Fruit fly (Drosophila melanogaster): ENCODE measurements around the gene CG14137.
A peak's percentile ranks its signal among the peaks of the same experiment; 100 is the strongest.

Gene CG14137

DNA sequence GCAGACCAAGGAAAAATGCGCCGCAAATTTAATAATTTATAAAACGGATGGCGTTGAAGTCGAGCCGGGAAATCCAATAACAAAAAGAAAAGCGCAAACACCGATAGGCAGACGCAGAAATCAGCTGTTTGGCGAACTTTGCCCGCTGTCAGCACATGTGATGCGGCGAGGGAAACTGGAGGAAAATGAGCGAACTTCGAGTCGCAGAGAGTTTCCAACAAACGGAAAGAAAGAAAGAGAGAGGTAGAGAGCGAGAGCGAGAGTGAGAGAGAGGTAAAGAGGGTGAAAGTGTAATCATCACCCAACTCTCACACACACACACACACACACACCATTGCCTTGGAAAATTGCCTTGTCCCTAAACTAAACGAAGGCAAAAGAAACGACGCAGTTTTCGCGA, 42.7 kb downstream of the CG14137 start:
- TF ChIP-seq Hr83 (GFP tag; optimal IDR thresholded peaks at IDR 0.05; ENCODE audit: poor library complexity, severe bottlenecking) (no peak), N (GFP tag; optimal IDR thresholded peaks at IDR 0.05) (no peak), HLH106 (tag; optimal IDR thresholded peaks at IDR 0.05) (no peak), dmrt93B (GFP tag; optimal IDR thresholded peaks at IDR 0.05) (no peak), jim (GFP tag; optimal IDR thresholded peaks at IDR 0.05) (no peak), pan (optimal IDR thresholded peaks at IDR 0.05) (no peak), sv (GFP tag; optimal IDR thresholded peaks at IDR 0.05) (no peak), psq (GFP tag; optimal IDR thresholded peaks at IDR 0.05) (no peak)

DNA sequence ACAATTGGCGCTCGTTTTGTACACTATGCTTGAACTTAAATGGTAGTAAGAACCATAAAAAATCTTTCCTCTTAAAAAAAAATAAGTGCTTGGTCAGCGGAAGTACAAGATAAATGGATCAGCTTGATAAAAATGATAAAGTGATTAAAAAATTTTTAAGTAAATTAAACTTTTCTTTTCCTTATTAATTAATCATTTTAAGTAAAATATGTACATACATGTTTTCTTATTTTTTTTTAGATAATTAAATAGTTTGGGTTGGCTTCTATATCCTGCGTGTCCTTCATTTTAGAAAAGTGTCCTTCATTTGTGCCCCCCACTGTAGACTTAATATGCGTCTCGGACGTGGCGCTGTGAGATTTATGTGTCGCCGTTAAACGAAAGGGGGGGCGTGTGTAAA, 43.2 kb downstream of the CG14137 start:
- TF ChIP-seq HLH106 (tag; optimal IDR thresholded peaks at IDR 0.05) = no peak
- peak; percentile 15 for TF ChIP-seq fru (GFP tag; optimal IDR thresholded peaks at IDR 0.05)
- peak; percentile 17 for TF ChIP-seq sv (GFP tag; optimal IDR thresholded peaks at IDR 0.05)

DNA sequence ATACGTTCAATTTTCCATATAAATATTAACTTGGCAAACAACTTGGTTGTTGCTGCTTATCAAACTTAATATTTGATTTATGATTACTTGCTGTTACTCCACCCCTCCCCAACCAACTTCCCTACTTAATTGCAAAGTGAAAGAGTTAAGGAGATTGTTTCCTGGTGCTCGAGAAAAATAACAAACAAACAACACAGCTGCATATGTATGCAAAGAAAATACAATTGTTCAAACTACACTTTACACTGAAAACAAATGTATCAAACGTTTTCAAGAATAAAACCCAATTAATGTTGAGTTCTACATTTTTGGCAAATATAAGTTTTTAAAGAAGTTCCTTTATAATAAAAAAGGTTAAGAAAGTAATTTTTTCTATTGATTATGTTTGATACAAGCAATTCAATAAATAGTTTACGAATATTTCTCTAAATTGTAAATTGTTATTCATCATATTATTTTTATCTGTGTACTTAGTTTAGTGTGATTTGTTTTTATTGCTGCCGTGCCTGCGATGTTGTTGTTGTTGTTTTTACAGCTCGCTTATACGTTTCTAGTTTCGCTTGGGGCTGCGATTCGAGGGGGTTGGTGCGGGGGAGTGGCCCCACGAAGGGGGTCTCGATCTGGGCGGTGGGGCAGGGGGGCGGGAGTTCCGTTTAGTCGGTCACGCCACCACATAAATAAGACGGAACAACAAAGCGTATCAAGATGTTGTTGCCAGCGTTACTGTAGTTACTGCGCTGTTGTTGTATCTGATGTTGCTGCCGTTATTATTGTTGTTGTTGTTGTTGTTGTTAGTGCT, 44.0 kb downstream of the CG14137 start:
- TF ChIP-seq CG32264 (GFP tag; optimal IDR thresholded peaks at IDR 0.05) (no peak), sv (GFP tag; optimal IDR thresholded peaks at IDR 0.05) (peak; percentile 57), Dfd (GFP tag; optimal IDR thresholded peaks at IDR 0.05) (peak; percentile 89)

DNA sequence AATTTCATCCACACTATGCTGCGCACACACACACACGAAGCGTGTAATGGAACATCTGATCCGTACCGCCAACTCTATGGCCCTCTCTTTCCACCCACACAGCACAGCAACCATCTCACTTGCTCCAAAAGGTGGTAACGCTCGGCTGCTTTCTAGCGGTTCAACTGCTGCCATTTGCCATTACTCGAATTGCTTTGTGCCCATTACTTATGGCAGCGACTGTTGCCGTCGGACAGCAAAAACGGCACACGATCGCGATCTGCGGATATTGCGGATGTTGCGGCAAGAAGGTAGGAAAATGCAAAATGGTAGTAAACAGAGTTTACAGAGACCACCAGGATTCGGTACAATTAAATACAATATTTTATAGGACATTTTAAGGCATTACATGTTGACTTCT, 45.1 kb downstream of the CG14137 start:
- TF ChIP-seq usp (GFP tag; optimal IDR thresholded peaks at IDR 0.05) (no peak), dmrt93B (GFP tag; optimal IDR thresholded peaks at IDR 0.05) (no peak), OdsH (GFP tag; optimal IDR thresholded peaks at IDR 0.05) (no peak), br (GFP tag; optimal IDR thresholded peaks at IDR 0.05) (no peak), ey (GFP tag; optimal IDR thresholded peaks at IDR 0.05) (no peak), Dif (GFP tag; optimal IDR thresholded peaks at IDR 0.05; ENCODE audit: partially characterized antibody) (no peak), lola (GFP tag; optimal IDR thresholded peaks at IDR 0.05) (no peak), Hr83 (GFP tag; optimal IDR thresholded peaks at IDR 0.05; ENCODE audit: poor library complexity, severe bottlenecking) (no peak), brk (GFP tag; optimal IDR thresholded peaks at IDR 0.05) (no peak), Vsx2 (GFP tag; optimal IDR thresholded peaks at IDR 0.05; ENCODE audit: partially characterized antibody) (no peak), fru (GFP tag; optimal IDR thresholded peaks at IDR 0.05) (no peak), rgr (GFP tag; optimal IDR thresholded peaks at IDR 0.05) (no peak), N (GFP tag; optimal IDR thresholded peaks at IDR 0.05) (no peak), Sp1 (GFP tag; optimal IDR thresholded peaks at IDR 0.05) (no peak), dl (GFP tag; optimal IDR thresholded peaks at IDR 0.05; ENCODE audit: insufficient read depth in 1 of 2, partially characterized antibody in 2 of 2) (no peak), jim (GFP tag; optimal IDR thresholded peaks at IDR 0.05) (no peak), HLH106 (tag; optimal IDR thresholded peaks at IDR 0.05) (no peak), Rel (GFP tag; optimal IDR thresholded peaks at IDR 0.05) (no peak), Rel (tag; optimal IDR thresholded peaks at IDR 0.05) (no peak), Dfd (GFP tag; optimal IDR thresholded peaks at IDR 0.05) (no peak), Hnf4 (GFP tag; optimal IDR thresholded peaks at IDR 0.05) (no peak)

DNA sequence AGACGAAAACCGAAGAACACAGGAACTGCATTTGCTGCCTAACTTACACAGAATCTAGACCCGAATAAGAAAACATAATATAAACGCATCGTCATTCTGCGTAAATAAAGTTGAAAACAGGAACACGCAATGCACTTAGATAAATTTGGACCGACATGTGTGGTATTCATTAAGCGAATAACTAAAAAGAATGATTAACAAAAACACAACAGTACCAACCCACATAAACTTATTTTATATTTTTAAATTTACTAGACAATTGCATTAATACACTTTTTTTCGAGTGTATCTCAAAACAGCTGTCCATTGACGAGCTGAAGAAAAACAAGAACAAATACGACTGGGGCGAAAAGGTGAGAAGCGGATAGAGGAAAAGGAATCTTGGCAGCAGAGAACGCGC, 45.5 kb downstream of the CG14137 start:
- TF ChIP-seq Rel (GFP tag; optimal IDR thresholded peaks at IDR 0.05) = no peak
- TF ChIP-seq Rel (tag; optimal IDR thresholded peaks at IDR 0.05) = no peak
- TF ChIP-seq Vsx2 (GFP tag; optimal IDR thresholded peaks at IDR 0.05; ENCODE audit: partially characterized antibody) = no peak
- no peak for TF ChIP-seq lola (GFP tag; optimal IDR thresholded peaks at IDR 0.05)
- no peak for TF ChIP-seq Mio (GFP tag; optimal IDR thresholded peaks at IDR 0.05)
- peak; percentile 57 for TF ChIP-seq HLH106 (tag; optimal IDR thresholded peaks at IDR 0.05)
- no peak for TF ChIP-seq pan (optimal IDR thresholded peaks at IDR 0.05)
- TF ChIP-seq Myc (optimal IDR thresholded peaks at IDR 0.05) = no peak
- TF ChIP-seq dsf (GFP tag; optimal IDR thresholded peaks at IDR 0.05; ENCODE audit: borderline replicate concordance) = no peak
- TF ChIP-seq ey (GFP tag; optimal IDR thresholded peaks at IDR 0.05) = peak; percentile 54
- TF ChIP-seq jim (GFP tag; optimal IDR thresholded peaks at IDR 0.05) = no peak
- TF ChIP-seq Dfd (GFP tag; optimal IDR thresholded peaks at IDR 0.05) = no peak
- TF ChIP-seq h (GFP tag; optimal IDR thresholded peaks at IDR 0.05) = peak; percentile 72
- no peak for TF ChIP-seq tai (GFP tag; optimal IDR thresholded peaks at IDR 0.05)
- peak; percentile 45 for TF ChIP-seq br (GFP tag; optimal IDR thresholded peaks at IDR 0.05)
- TF ChIP-seq foxo (GFP tag; optimal IDR thresholded peaks at IDR 0.05) = peak in 1 of 2 experiments; percentile 60
- no peak for TF ChIP-seq CrebA (GFP tag; optimal IDR thresholded peaks at IDR 0.05; ENCODE audit: borderline replicate concordance)
- TF ChIP-seq fru (GFP tag; optimal IDR thresholded peaks at IDR 0.05) = peak; percentile 47
- no peak for TF ChIP-seq Abd-B (GFP tag; optimal IDR thresholded peaks at IDR 0.05)
- TF ChIP-seq N (GFP tag; optimal IDR thresholded peaks at IDR 0.05) = no peak
- no peak for TF ChIP-seq woc (GFP tag; optimal IDR thresholded peaks at IDR 0.05)
- TF ChIP-seq CG32264 (GFP tag; optimal IDR thresholded peaks at IDR 0.05) = no peak
- TF ChIP-seq Hr83 (GFP tag; optimal IDR thresholded peaks at IDR 0.05; ENCODE audit: poor library complexity, severe bottlenecking) = no peak
- peak; percentile 47 for TF ChIP-seq Hnf4 (GFP tag; optimal IDR thresholded peaks at IDR 0.05)
- TF ChIP-seq sv (GFP tag; optimal IDR thresholded peaks at IDR 0.05) = peak; percentile 72
- peak; percentile 55 for TF ChIP-seq OdsH (GFP tag; optimal IDR thresholded peaks at IDR 0.05)
- TF ChIP-seq GATAd (GFP tag; optimal IDR thresholded peaks at IDR 0.05) = no peak
- TF ChIP-seq dmrt93B (GFP tag; optimal IDR thresholded peaks at IDR 0.05) = no peak
- peak; percentile 11 for TF ChIP-seq brk (GFP tag; optimal IDR thresholded peaks at IDR 0.05)
- TF ChIP-seq Hr78 (GFP tag; optimal IDR thresholded peaks at IDR 0.05) = no peak
- no peak for TF ChIP-seq CG9705 (GFP tag; optimal IDR thresholded peaks at IDR 0.05)
- TF ChIP-seq dl (GFP tag; optimal IDR thresholded peaks at IDR 0.05; ENCODE audit: insufficient read depth in 1 of 2, partially characterized antibody in 2 of 2) = no peak
- TF ChIP-seq Sp1 (GFP tag; optimal IDR thresholded peaks at IDR 0.05) = peak; percentile 38
